Worm (Caenorhabditis elegans) whole organism, L4/young adult: ENCODE results near the gene ZC416.2.

Experiments
- W03F9.2 ChIP-seq: fragments of 150-350 bp; optimal IDR thresholded peaks from 2 replicates; lab custom pipeline; 2014; ENCODE audit warnings: missing biosample characterization, missing genetic modification characterization
- dao-5 ChIP-seq: sonication (generic microtip); optimal IDR thresholded peaks from 2 replicates; lab custom pipeline; 2016; ENCODE audit warnings: missing genotype, missing genetic modification characterization, moderate library complexity, missing compliant biosample characterization
- him-1 ChIP-seq: sonication (generic microtip); optimal IDR thresholded peaks from 2 replicates; lab custom pipeline; 2016; ENCODE audit warnings: missing genotype, missing genetic modification reagents, missing genetic modification characterization, missing compliant biosample characterization

DNA sequence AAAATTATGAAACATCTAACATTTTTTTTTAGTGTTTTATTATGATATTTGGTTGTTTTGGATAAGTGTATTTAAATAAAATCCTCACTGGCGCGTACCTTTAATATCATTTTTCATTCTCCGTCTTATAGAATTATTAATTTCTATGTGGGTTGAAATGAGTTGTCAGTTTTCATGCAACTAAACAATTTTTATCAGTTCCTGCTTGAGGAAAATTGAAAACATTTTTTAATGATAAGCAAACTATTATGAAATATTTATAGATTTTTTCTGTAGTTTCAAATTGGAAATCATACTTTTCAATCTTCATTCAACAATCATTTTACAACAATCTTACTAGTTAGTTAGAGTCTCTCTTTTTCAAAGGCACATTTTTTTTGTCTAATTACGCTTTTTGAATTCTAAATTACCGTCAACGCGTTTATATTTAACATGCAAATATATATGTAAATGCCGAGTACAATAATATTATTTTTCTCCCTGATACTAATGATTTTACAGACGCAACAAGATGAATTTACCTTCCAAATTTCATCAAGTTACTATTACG lies 27.1 kb upstream of the ZC416.2 start, which contains the start of the genes Y37E11B.10 and kgb-2:
- TF ChIP-seq him-1 (tag; lab: Kevin White, UChicago) (no peak), dao-5 (no peak), W03F9.2 (tag; lab: Kevin White, UChicago) (no peak)
